Fruit fly (Drosophila melanogaster) whole organism, pupa: ENCODE results near the gene pdm2.

Experiments
- CG10348 ChIP-seq: fragments of 200-800 bp; sonication (Bioruptor generic); IDR thresholded peaks from 2 replicates; pipeline ENCODE4 v1.3.6; 2022; ENCODE audit warnings: missing biosample characterization, missing genetic modification characterization
- CG12605 ChIP-seq: fragments of 200-800 bp; sonication (Bioruptor generic); IDR thresholded peaks from 2 replicates; pipeline ENCODE4 v1.3.6; 2022; ENCODE audit warnings: missing biosample characterization, missing genetic modification characterization
- CG13204 ChIP-seq: fragments of 200-800 bp; sonication (Bioruptor generic); optimal IDR thresholded peaks from 2 replicates; lab custom pipeline; 2018; ENCODE audit warnings: missing biosample characterization, mild to moderate bottlenecking, missing genetic modification characterization, moderate library complexity
- CG32121 ChIP-seq: fragments of 200-800 bp; sonication (Bioruptor generic); IDR thresholded peaks from 2 replicates; pipeline ENCODE4 v1.3.6; 2022; ENCODE audit warnings: missing biosample characterization, missing genetic modification characterization
- CG8159 ChIP-seq: fragments of 200-800 bp; sonication (Bioruptor generic); optimal IDR thresholded peaks from 3 replicates; lab custom pipeline; 2018; ENCODE audit warnings: missing biosample characterization, mild to moderate bottlenecking, missing genetic modification characterization, moderate library complexity
- D1 ChIP-seq: fragments of 200-800 bp; sonication (Bioruptor generic); optimal IDR thresholded peaks from 2 replicates; lab custom pipeline; 2018; ENCODE audit warnings: missing biosample characterization, mild to moderate bottlenecking, missing genetic modification characterization, moderate library complexity
- EcR ChIP-seq: fragments of 200-800 bp; sonication (Bioruptor generic); optimal IDR thresholded peaks from 3 replicates; lab custom pipeline; 2019; ENCODE audit warnings: missing biosample characterization, missing genetic modification characterization, mild to moderate bottlenecking, moderate library complexity, missing genetic modification reagents
- Ets98B ChIP-seq: fragments of 200-800 bp; sonication (Bioruptor generic); IDR thresholded peaks from 2 replicates; pipeline ENCODE4 v1.3.6; 2022; ENCODE audit warnings: missing biosample characterization, missing genetic modification characterization
- Pif1A ChIP-seq: fragments of 200-800 bp; sonication (Bioruptor generic); optimal IDR thresholded peaks from 3 replicates; lab custom pipeline; 2016; ENCODE audit warnings: missing biosample characterization, missing genetic modification characterization
- Pif1B ChIP-seq: fragments of 200-800 bp; sonication (Bioruptor generic); optimal IDR thresholded peaks from 3 replicates; lab custom pipeline; 2016; ENCODE audit warnings: missing biosample characterization, missing genetic modification characterization
- Snoo ChIP-seq: fragments of 200-800 bp; sonication (Bioruptor generic); optimal IDR thresholded peaks from 3 replicates; lab custom pipeline; 2017; ENCODE audit warnings: missing biosample characterization, mild to moderate bottlenecking, missing genetic modification characterization, inconsistent platforms
- fd96Ca ChIP-seq: fragments of 200-800 bp; sonication (Bioruptor generic); IDR thresholded peaks from 3 replicates; pipeline ENCODE4 v1.3.6; 2022; ENCODE audit warnings: missing biosample characterization, missing genetic modification characterization
- rn ChIP-seq: fragments of 200-800 bp; sonication (Bioruptor generic); IDR thresholded peaks from 2 replicates; pipeline ENCODE4 v1.3.6; 2022; ENCODE audit warnings: missing biosample characterization, missing genetic modification characterization

DNA sequence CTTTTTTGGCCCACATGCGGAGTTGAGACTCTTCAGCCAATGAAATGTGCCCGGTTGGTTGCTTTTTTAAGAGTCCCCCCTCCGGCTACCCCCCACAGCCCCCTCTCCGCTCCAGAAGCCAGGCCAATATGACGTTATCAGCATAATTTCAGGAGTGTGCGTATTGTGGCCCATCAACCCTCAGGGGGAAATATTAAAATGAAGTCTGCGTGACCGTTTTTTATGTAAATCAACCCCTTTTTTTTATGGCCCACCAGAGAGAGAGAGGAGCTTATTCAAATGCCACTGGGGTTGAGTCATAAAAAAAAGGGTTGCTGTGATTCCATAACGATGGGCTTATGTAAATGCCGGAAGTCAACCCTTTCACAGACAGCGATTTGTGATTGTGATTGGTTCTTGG, 44.0 kb upstream of the pdm2 start:
- TF ChIP-seq rn (GFP tag; lab: Robert Waterston, UW) (no peak), CG13204 (GFP tag; lab: Kevin White, UChicago) (no peak), fd96Ca (GFP tag; lab: Robert Waterston, UW) (no peak), CG12605 (GFP tag; lab: Robert Waterston, UW) (no peak), CG8159 (tag; lab: Kevin White, UChicago) (no peak), CG10348 (GFP tag; lab: Robert Waterston, UW) (no peak), Pif1A (GFP tag; lab: Kevin White, UChicago) (no peak), Pif1B (no peak), EcR (no peak), CG32121 (GFP tag; lab: Robert Waterston, UW) (no peak), Snoo (tag; lab: Kevin White, UChicago) (no peak), Ets98B (GFP tag; lab: Robert Waterston, UW) (no peak), D1 (tag; lab: Kevin White, UChicago) (no peak)
